Fruit fly (Drosophila melanogaster) whole organism: ENCODE results near the gene CG34409.

Experiments used
- CG8478 ChIP-seq: fragments of >200 bp; optimal IDR thresholded peaks from 2 replicates; lab custom pipeline; 2018; ENCODE audit warnings: inconsistent platforms
- Dll ChIP-seq: fragments of >200 bp; optimal IDR thresholded peaks from 2 replicates; lab custom pipeline; 2017
- pan ChIP-seq: fragments of >200 bp; optimal IDR thresholded peaks from 2 replicates; lab custom pipeline; 2017
- psq ChIP-seq: fragments of >200 bp; optimal IDR thresholded peaks from 2 replicates; lab custom pipeline; 2017
- usp ChIP-seq: fragments of >200 bp; optimal IDR thresholded peaks from 2 replicates; lab custom pipeline; 2017; ENCODE audit warnings: missing biosample characterization, missing genetic modification characterization, mixed read lengths

DNA sequence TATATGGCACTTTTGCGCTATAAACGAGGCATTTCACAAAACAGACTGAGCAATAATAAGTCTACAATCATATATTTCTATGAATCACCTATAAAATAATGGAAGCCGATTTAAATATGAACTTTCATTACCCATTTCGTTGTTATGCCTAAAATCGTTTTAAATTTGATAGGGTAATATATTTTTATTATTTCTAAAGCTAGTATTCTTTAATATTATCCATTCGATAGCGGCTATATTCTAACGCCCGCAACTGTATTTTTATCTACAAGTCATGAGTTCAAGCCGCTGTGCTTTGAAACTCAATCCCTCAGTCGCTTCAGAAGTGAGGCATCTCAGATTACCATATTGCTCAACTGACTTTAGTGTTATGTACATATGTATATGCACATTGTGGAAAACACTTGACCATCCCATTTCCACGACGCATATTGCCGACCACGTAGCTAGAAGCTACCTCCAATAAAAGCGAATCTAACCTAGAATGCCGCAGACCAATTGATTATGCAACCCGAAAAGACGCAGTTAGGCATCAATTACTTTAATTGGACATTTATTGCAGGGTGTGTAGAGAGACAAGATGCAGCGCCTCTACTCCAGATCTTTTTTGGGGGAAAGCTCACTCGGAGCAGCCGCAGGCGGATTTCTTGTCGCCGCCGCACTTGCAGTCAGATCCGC is 37.2 kb upstream of the CG34409 start:
- TF ChIP-seq CG8478 (lab: Kevin White, UChicago) (no peak), pan (no peak), psq (lab: Kevin White, UChicago) (no peak), Dll (lab: Kevin White, UChicago) (no peak), usp (GFP tag; lab: Kevin White, UChicago) (no peak)
